Worm (Caenorhabditis elegans) whole organism, young adult: ENCODE results near the gene F09B12.7.

ENCODE experiments used
- B0035.1 ChIP-seq: sonication (generic microtip); optimal IDR thresholded peaks from 2 replicates; lab custom pipeline; 2016; ENCODE audit warnings: missing genetic modification characterization, mild to moderate bottlenecking, missing compliant biosample characterization, missing genotype, missing genetic modification reagents
- B0261.1 ChIP-seq: sonication (generic microtip); optimal IDR thresholded peaks from 2 replicates; lab custom pipeline; 2016; ENCODE audit warnings: mild to moderate bottlenecking, missing genetic modification characterization, moderate library complexity, missing compliant biosample characterization
- C17E4.6 ChIP-seq: fragments of 200-800 bp; sonication (Bioruptor generic); IDR thresholded peaks from 2 replicates; pipeline ENCODE4 v1.3.6; 2022; ENCODE audit warnings: missing genetic modification reagents, missing genetic modification characterization, missing compliant biosample characterization
- K11D2.4 ChIP-seq: fragments of 200-800 bp; sonication (Bioruptor generic); IDR thresholded peaks from 2 replicates; pipeline ENCODE4 v1.3.6; 2022; ENCODE audit warnings: missing genetic modification reagents, missing genetic modification characterization, missing compliant biosample characterization
- Y53G8AR.9 ChIP-seq: fragments of 200-800 bp; sonication (Bioruptor generic); conservative IDR thresholded peaks from 2 replicates; pipeline ENCODE4 v1.3.6; 2022; ENCODE audit warnings: missing genetic modification reagents, missing genetic modification characterization, missing compliant biosample characterization
- Y95B8A.8 ChIP-seq: fragments of 200-800 bp; sonication (Bioruptor generic); IDR thresholded peaks from 2 replicates; pipeline ENCODE4 v1.3.6; 2022; ENCODE audit warnings: missing genetic modification reagents, missing genetic modification characterization, missing compliant biosample characterization
- atf-7 ChIP-seq: sonication (generic microtip); optimal IDR thresholded peaks from 2 replicates; lab custom pipeline; 2017; ENCODE audit warnings: mild to moderate bottlenecking, missing genetic modification characterization, missing compliant biosample characterization
- attf-3 ChIP-seq: fragments of 200-800 bp; sonication (Bioruptor generic); conservative IDR thresholded peaks from 2 replicates; pipeline ENCODE4 v1.3.6; 2022; ENCODE audit warnings: missing genetic modification reagents, missing genetic modification characterization, missing compliant biosample characterization
- attf-5 ChIP-seq: fragments of 200-800 bp; sonication (Bioruptor generic); optimal IDR thresholded peaks from 2 replicates; lab custom pipeline; 2018; ENCODE audit warnings: mild to moderate bottlenecking, missing genetic modification characterization, missing compliant biosample characterization
- bed-1 ChIP-seq: fragments of 200-800 bp; sonication (Bioruptor generic); IDR thresholded peaks from 2 replicates; pipeline ENCODE4 v1.3.6; 2022; ENCODE audit warnings: missing genetic modification reagents, missing genetic modification characterization, missing compliant biosample characterization
- bed-2 ChIP-seq: fragments of 200-800 bp; sonication (Bioruptor generic); IDR thresholded peaks from 2 replicates; pipeline ENCODE4 v1.3.6; 2022; ENCODE audit warnings: missing genetic modification reagents, missing genetic modification characterization, missing compliant biosample characterization
- ceh-100 ChIP-seq: fragments of 200-800 bp; sonication (Bioruptor generic); IDR thresholded peaks from 2 replicates; pipeline ENCODE4 v1.3.6; 2022; ENCODE audit warnings: missing genetic modification reagents, missing genetic modification characterization, missing compliant biosample characterization
- ceh-27 ChIP-seq: fragments of 200-800 bp; sonication (Bioruptor generic); optimal IDR thresholded peaks from 2 replicates; lab custom pipeline; 2018; ENCODE audit warnings: mild to moderate bottlenecking, missing genetic modification characterization, moderate library complexity, missing compliant biosample characterization
- ceh-40 ChIP-seq: fragments of 200-800 bp; sonication (Bioruptor generic); IDR thresholded peaks from 2 replicates; pipeline ENCODE4 v1.3.6; 2022; ENCODE audit warnings: missing genetic modification characterization, missing compliant biosample characterization
- egl-44 ChIP-seq: fragments of 200-800 bp; sonication (Bioruptor generic); IDR thresholded peaks from 2 replicates; pipeline ENCODE4 v1.3.6; 2022; ENCODE audit warnings: missing genetic modification reagents, missing genetic modification characterization, missing compliant biosample characterization
- egrh-3 ChIP-seq: fragments of 200-800 bp; sonication (Bioruptor generic); IDR thresholded peaks from 2 replicates; pipeline ENCODE4 v1.3.6; 2022; ENCODE audit warnings: missing genetic modification reagents, missing genetic modification characterization, missing compliant biosample characterization
- gei-17 ChIP-seq: fragments of 200-800 bp; sonication (Bioruptor generic); optimal IDR thresholded peaks from 2 replicates; lab custom pipeline; 2018; ENCODE audit warnings: mild to moderate bottlenecking, missing genetic modification characterization, missing compliant biosample characterization
- hmg-1.2 ChIP-seq: fragments of 200-800 bp; sonication (Bioruptor generic); IDR thresholded peaks from 2 replicates; pipeline ENCODE4 v1.3.6; 2022; ENCODE audit warnings: missing genetic modification reagents, missing genetic modification characterization, missing compliant biosample characterization
- hmg-20 ChIP-seq: fragments of 200-800 bp; sonication (Bioruptor generic); IDR thresholded peaks from 2 replicates; pipeline ENCODE4 v1.3.6; 2022; ENCODE audit warnings: missing genetic modification reagents, missing genetic modification characterization, missing compliant biosample characterization
- hsf-1 ChIP-seq: fragments of 200-800 bp; sonication (Bioruptor generic); IDR thresholded peaks from 2 replicates; pipeline ENCODE4 v1.3.6; 2022; ENCODE audit warnings: missing genetic modification reagents, missing genetic modification characterization, missing compliant biosample characterization
- lag-1 ChIP-seq: fragments of 200-800 bp; sonication (Bioruptor generic); IDR thresholded peaks from 2 replicates; pipeline ENCODE4 v1.3.6; 2022; ENCODE audit warnings: missing genetic modification reagents, missing genetic modification characterization, missing compliant biosample characterization
- lin-26 ChIP-seq: fragments of 200-800 bp; sonication (Bioruptor generic); IDR thresholded peaks from 2 replicates; pipeline ENCODE4 v1.3.6; 2022; ENCODE audit warnings: missing genetic modification reagents, missing genetic modification characterization, missing compliant biosample characterization
- lin-35 ChIP-seq, 3 experiments: fragments of 150-350 bp in 2 of 3; sonication (generic microtip) in 1 of 3; optimal IDR thresholded peaks; 2 replicates each; lab custom pipeline; 2014 to 2018; ENCODE audit warnings: missing biosample characterization in 3 of 3, missing genetic modification characterization in 3 of 3, missing genetic modification reagents in 3 of 3
- lsl-1 ChIP-seq: fragments of 200-800 bp; sonication (Bioruptor generic); optimal IDR thresholded peaks from 2 replicates; lab custom pipeline; 2018; ENCODE audit warnings: mild to moderate bottlenecking, missing genetic modification characterization, moderate library complexity, missing compliant biosample characterization
- nhr-27 ChIP-seq: fragments of 200-800 bp; sonication (Bioruptor generic); optimal IDR thresholded peaks from 2 replicates; lab custom pipeline; 2018; ENCODE audit warnings: mild to moderate bottlenecking, missing genetic modification characterization, moderate library complexity, missing compliant biosample characterization
- nhr-90 ChIP-seq: sonication (generic microtip); optimal IDR thresholded peaks from 2 replicates; lab custom pipeline; 2016; ENCODE audit warnings: missing genotype, mild to moderate bottlenecking, missing genetic modification characterization, missing compliant biosample characterization
- rcor-1 ChIP-seq: fragments of 200-800 bp; sonication (Bioruptor generic); IDR thresholded peaks from 2 replicates; pipeline ENCODE4 v1.3.6; 2022; ENCODE audit warnings: missing genetic modification reagents, missing genetic modification characterization, missing compliant biosample characterization
- rpc-1 ChIP-seq, 2 experiments: fragments of 150-350 bp in 1 of 2; sonication (generic microtip) in 1 of 2; optimal IDR thresholded peaks; 2 replicates each; lab custom pipeline; 2014 to 2018; ENCODE audit warnings: missing biosample characterization in 1 of 2, missing genetic modification characterization in 1 of 2, missing genetic modification reagents in 1 of 2, missing genotype in 1 of 2
- snpc-1.1 ChIP-seq: sonication (generic microtip); optimal IDR thresholded peaks from 2 replicates; lab custom pipeline; 2017; ENCODE audit warnings: missing genetic modification characterization, mild to moderate bottlenecking, missing compliant biosample characterization, antibody characterized with exemption, moderate library complexity, missing genotype, missing genetic modification reagents; ENCODE audit not compliant: insufficient read depth
- snpc-4 ChIP-seq, 5 experiments: fragments of 150-350 bp in 1 of 5; sonication (generic microtip) in 4 of 5; optimal IDR thresholded peaks; 2 replicates each; lab custom pipeline; 2014 to 2018; ENCODE audit warnings: missing genetic modification characterization in 5 of 5, missing biosample characterization in 3 of 5, antibody characterized with exemption in 2 of 5, mild to moderate bottlenecking in 2 of 5, missing compliant biosample characterization in 2 of 5, missing genotype in 2 of 5, moderate library complexity in 2 of 5, missing genetic modification reagents in 1 of 5
- sptf-2 ChIP-seq: fragments of 200-800 bp; sonication (Bioruptor generic); optimal IDR thresholded peaks from 2 replicates; lab custom pipeline; 2018; ENCODE audit warnings: mild to moderate bottlenecking, missing genetic modification characterization, missing compliant biosample characterization
- tbx-9 ChIP-seq: sonication (generic microtip); optimal IDR thresholded peaks from 2 replicates; lab custom pipeline; 2016; ENCODE audit warnings: borderline replicate concordance, missing genetic modification characterization, inconsistent platforms, missing compliant biosample characterization
- zfh-2 ChIP-seq: fragments of 200-800 bp; sonication (Bioruptor generic); conservative IDR thresholded peaks from 2 replicates; pipeline ENCODE4 v1.3.6; 2022; ENCODE audit warnings: missing genetic modification reagents, missing genetic modification characterization, missing compliant biosample characterization
- zim-3 ChIP-seq: sonication (generic microtip); optimal IDR thresholded peaks from 2 replicates; lab custom pipeline; 2017; ENCODE audit warnings: mild to moderate bottlenecking, missing genetic modification characterization, moderate library complexity, missing compliant biosample characterization
- ztf-26 ChIP-seq: sonication (generic microtip); optimal IDR thresholded peaks from 2 replicates; lab custom pipeline; 2017; ENCODE audit warnings: missing genetic modification characterization, missing compliant biosample characterization

F09B12.7 gene

ce11 chrX:15075170-15075569 lies 19.7 kb downstream of the F09B12.7 start:
- no peak for TF ChIP-seq ceh-40 (GFP tag; lab: Robert Waterston, UW)
- TF ChIP-seq C17E4.6 (GFP tag; lab: Robert Waterston, UW) = no peak
- no peak for TF ChIP-seq ztf-26
- TF ChIP-seq zfh-2 = no peak
- no peak for TF ChIP-seq ceh-100 (GFP tag; lab: Robert Waterston, UW)
- TF ChIP-seq snpc-1.1 (tag; lab: Kevin White, UChicago) = peak; percentile 30
- TF ChIP-seq nhr-27 (tag; lab: Kevin White, UChicago) = no peak
- TF ChIP-seq Y95B8A.8 (GFP tag; lab: Robert Waterston, UW) = 0 out of 2 replicates have a peak, but pooled peaks have one; percentile 7
- TF ChIP-seq rcor-1 (GFP tag; lab: Robert Waterston, UW) = no peak
- no peak for TF ChIP-seq lin-35 (GFP tag; optimal IDR thresholded peaks at IDR 0.05; lab: Kevin White, UChicago)
- TF ChIP-seq bed-1 (GFP tag; lab: Robert Waterston, UW) = no peak
- TF ChIP-seq snpc-4 (GFP tag; optimal IDR thresholded peaks at IDR 0.05; lab: Kevin White, UChicago) = no peak
- peak in 2 of 4 experiments; percentile 51 to 80 for TF ChIP-seq snpc-4 (tag; optimal IDR thresholded peaks at IDR 0.05; lab: Kevin White, UChicago)
- TF ChIP-seq K11D2.4 (GFP tag; lab: Robert Waterston, UW) = no peak
- no peak for TF ChIP-seq ceh-27
- no peak for TF ChIP-seq bed-2 (GFP tag; lab: Robert Waterston, UW)
- TF ChIP-seq rpc-1 (optimal IDR thresholded peaks at IDR 0.05; lab: Kevin White, UChicago) = no peak
- no peak for TF ChIP-seq rpc-1 (tag; optimal IDR thresholded peaks at IDR 0.05; lab: Kevin White, UChicago)
- TF ChIP-seq hmg-20 = no peak
- TF ChIP-seq B0035.1 (tag; lab: Kevin White, UChicago) = no peak
- TF ChIP-seq hmg-1.2 (GFP tag; lab: Robert Waterston, UW) = no peak
- no peak for TF ChIP-seq lag-1 (GFP tag; lab: Robert Waterston, UW)
- no peak for TF ChIP-seq tbx-9 (tag; lab: Kevin White, UChicago)
- TF ChIP-seq lsl-1 = no peak
- TF ChIP-seq gei-17 (GFP tag; lab: Kevin White, UChicago) = no peak
- no peak for TF ChIP-seq zim-3
- no peak for TF ChIP-seq hsf-1 (GFP tag; lab: Robert Waterston, UW)
- TF ChIP-seq sptf-2 (GFP tag; lab: Kevin White, UChicago) = no peak

ce11 chrX:15073479-15073878 lies 21.4 kb downstream of the F09B12.7 start:
- no peak for TF ChIP-seq B0261.1
- peak; percentile 35; the same call in 1 of the 2 replicates for TF ChIP-seq hmg-1.2 (GFP tag; lab: Robert Waterston, UW)
- TF ChIP-seq ceh-40 (GFP tag; lab: Robert Waterston, UW) = no peak
- no peak for TF ChIP-seq nhr-90 (tag; lab: Kevin White, UChicago)
- TF ChIP-seq snpc-4 (GFP tag; optimal IDR thresholded peaks at IDR 0.05; lab: Kevin White, UChicago) = peak; percentile 29
- TF ChIP-seq snpc-4 (tag; optimal IDR thresholded peaks at IDR 0.05; lab: Kevin White, UChicago) = peak in 2 of 4 experiments; percentile 88 to 91
- no peak for TF ChIP-seq hsf-1 (GFP tag; lab: Robert Waterston, UW)
- no peak for TF ChIP-seq rcor-1 (GFP tag; lab: Robert Waterston, UW)
- TF ChIP-seq Y53G8AR.9 (GFP tag; lab: Robert Waterston, UW) = no peak
- peak; percentile 22 for TF ChIP-seq snpc-1.1 (tag; lab: Kevin White, UChicago)

ce11 chrX:15072877-15073276 lies 22.0 kb downstream of the F09B12.7 start:
- TF ChIP-seq atf-7 (tag; lab: Kevin White, UChicago) (no peak), B0261.1 (no peak)
- TF ChIP-seq, all 124 proteins: peak for 0

ce11 chrX:15070137-15070536 lies 24.7 kb downstream of the F09B12.7 start:
- TF ChIP-seq attf-5 (GFP tag; lab: Kevin White, UChicago) = no peak
- TF ChIP-seq egl-44 = no peak
- peak; percentile 67 for TF ChIP-seq snpc-1.1 (tag; lab: Kevin White, UChicago)
- no peak for TF ChIP-seq lin-26
- TF ChIP-seq attf-3 (GFP tag; lab: Robert Waterston, UW) = no peak
- no peak for TF ChIP-seq ztf-26
- no peak for TF ChIP-seq rpc-1 (optimal IDR thresholded peaks at IDR 0.05; lab: Kevin White, UChicago)
- TF ChIP-seq rpc-1 (tag; optimal IDR thresholded peaks at IDR 0.05; lab: Kevin White, UChicago) = no peak
- TF ChIP-seq snpc-4 (GFP tag; optimal IDR thresholded peaks at IDR 0.05; lab: Kevin White, UChicago) = peak; percentile 51
- TF ChIP-seq snpc-4 (tag; optimal IDR thresholded peaks at IDR 0.05; lab: Kevin White, UChicago) = peak in 3 of 4 experiments; percentile 50 to 88 (median 82)
- peak; percentile 21; the same call in 1 of the 2 replicates for TF ChIP-seq egrh-3 (GFP tag; lab: Robert Waterston, UW)
- TF ChIP-seq zfh-2 = peak; percentile 82
- TF ChIP-seq, all 124 proteins: peak for 4
